Worm (Caenorhabditis elegans) whole organism, L3 larva: ENCODE results near the gene set-8.

Experiments used
- fos-1 ChIP-seq: fragments of 150-350 bp; optimal IDR thresholded peaks from 2 replicates; lab custom pipeline; 2014; ENCODE audit warnings: missing biosample characterization, missing genetic modification characterization
- mdl-1 ChIP-seq: fragments of 150-350 bp; optimal IDR thresholded peaks from 2 replicates; lab custom pipeline; 2014; ENCODE audit warnings: missing biosample characterization, missing genetic modification characterization
- nhr-237 ChIP-seq: fragments of 150-350 bp; optimal IDR thresholded peaks from 2 replicates; lab custom pipeline; 2014; ENCODE audit warnings: missing biosample characterization, missing genetic modification characterization

DNA sequence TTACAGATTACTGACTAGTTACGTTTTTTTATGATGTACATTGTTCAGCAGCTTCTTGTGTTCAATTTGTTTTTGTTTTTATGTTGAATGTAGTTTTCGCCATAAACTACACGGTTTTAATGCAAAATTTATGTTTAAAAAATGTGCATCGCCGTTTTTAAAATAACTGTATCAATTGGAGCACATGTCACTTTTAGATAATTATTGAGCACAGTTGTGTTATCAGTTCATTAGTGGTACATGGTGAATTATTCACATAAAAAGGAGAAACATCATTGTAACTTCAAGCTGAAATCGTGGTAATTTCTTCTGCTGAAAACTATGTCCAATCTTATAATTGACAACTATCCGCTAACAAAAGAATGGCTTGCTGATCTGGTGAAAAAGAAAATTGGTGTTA lies 34.2 kb upstream of the set-8 start:
- TF ChIP-seq fos-1 (tag; lab: Kevin White, UChicago) (no peak), nhr-237 (no peak), mdl-1 (tag; lab: Kevin White, UChicago) (no peak)
